Fruit fly (Drosophila melanogaster) whole organism, larva: ENCODE data around the gene CG1105.
A peak's percentile ranks its signal among the peaks of the same experiment; 100 is the strongest.

Source experiments
- noc ChIP-seq: fragments of 200-800 bp; sonication (Bioruptor generic); optimal IDR thresholded peaks from 3 replicates; lab custom pipeline; 2019; ENCODE audit warnings: missing biosample characterization, mild to moderate bottlenecking, missing genetic modification characterization, moderate library complexity

CG1105 gene

dm6 chr3R:7089522-7090336 lies 22.8 kb upstream of the CG1105 start:
- peak; percentile 18 for TF ChIP-seq noc

dm6 chr3R:7088837-7089361 lies 22.0 kb upstream of the CG1105 start:
- TF ChIP-seq noc = no peak

dm6 chr3R:7087904-7088303 lies 21.0 kb upstream of the CG1105 start:
- TF ChIP-seq noc = no peak

dm6 chr3R:7087201-7087505 lies 20.2 kb upstream of the CG1105 start:
- TF ChIP-seq noc = no peak

dm6 chr3R:7086377-7087200 lies 19.7 kb upstream of the CG1105 start, which contains the start of gene alphaTub84B:
Gene alphaTub84B (plus strand): TSS chr3R:7086599.
- peak; percentile 66 for TF ChIP-seq noc

- TF ChIP-seq noc = no peak
Measured at dm6 chr3R:7085983-7086376, 19.0 kb upstream of the CG1105 start, which contains the start of gene Tailor. Gene Tailor (minus strand): TSS chr3R:7086083.

dm6 chr3R:7085455-7085854 lies 18.5 kb upstream of the CG1105 start:
- TF ChIP-seq noc = no peak

dm6 chr3R:7083750-7084149 lies 16.8 kb upstream of the CG1105 start:
- TF ChIP-seq noc = no peak

- no peak for TF ChIP-seq noc
Measured at dm6 chr3R:7081972-7082371, 15.0 kb upstream of the CG1105 start, which contains the start of gene Dpck. Gene Dpck (plus strand): TSS chr3R:7082182.

- no peak for TF ChIP-seq noc
Measured at dm6 chr3R:7080157-7080916, 13.4 kb upstream of the CG1105 start, which contains the start of gene Ref1. Gene Ref1 (minus strand): TSS chr3R:7080387.

dm6 chr3R:7079718-7080117 lies 12.8 kb upstream of the CG1105 start:
- TF ChIP-seq noc = no peak

- TF ChIP-seq noc = no peak
Measured at dm6 chr3R:7076293-7076981, 9.5 kb upstream of the CG1105 start.

- TF ChIP-seq noc = peak; percentile 92
Measured at dm6 chr3R:7075712-7076183, 8.8 kb upstream of the CG1105 start.

dm6 chr3R:7075115-7075425 lies 8.1 kb upstream of the CG1105 start:
- TF ChIP-seq noc = no peak

dm6 chr3R:7074297-7075114 lies 7.6 kb upstream of the CG1105 start, which contains the start of the genes Ufl1 and CG1943:
Gene Ufl1 (minus strand): TSS chr3R:7074452.
Gene CG1943 (plus strand): TSS chr3R:7074859.
- no peak for TF ChIP-seq noc
